Fruit fly (Drosophila melanogaster): Measurements from ENCODE around the gene CG3246.

Gene CG3246

dm6 chr2L:3507209-3508164 is 45.7 kb upstream of the CG3246 start, which contains the start of gene tim (continued):
- TF ChIP-seq CoRest (tag; optimal IDR thresholded peaks at IDR 0.05), result peak; percentile 46
- no peak for TF ChIP-seq CG10959 (GFP tag; IDR thresholded peaks at IDR 0.05)
- TF ChIP-seq CG17359 (tag; optimal IDR thresholded peaks at IDR 0.05), result peak; percentile 26
- no peak for TF ChIP-seq croc (GFP tag; conservative IDR thresholded peaks at IDR 0.05)
- TF ChIP-seq CG7372 (GFP tag; IDR thresholded peaks at IDR 0.05), result peak; percentile 54
- no peak for TF ChIP-seq Dip2 (GFP tag; IDR thresholded peaks at IDR 0.05)
- no peak for TF ChIP-seq ro (GFP tag; IDR thresholded peaks at IDR 0.05)
- no peak for TF ChIP-seq Nf-YC (tag; optimal IDR thresholded peaks at IDR 0.05)
- TF ChIP-seq sug (tag; optimal IDR thresholded peaks at IDR 0.05), result no peak
- TF ChIP-seq tio (GFP tag; optimal IDR thresholded peaks at IDR 0.05), result no peak
- TF ChIP-seq bcd (GFP tag; optimal IDR thresholded peaks at IDR 0.05), result peak; percentile 42
- TF ChIP-seq phol (tag; optimal IDR thresholded peaks at IDR 0.05), result peak; percentile 64
- TF ChIP-seq lov (optimal IDR thresholded peaks at IDR 0.05), result no peak
- TF ChIP-seq lov (GFP tag; IDR thresholded peaks at IDR 0.05), result no peak
- TF ChIP-seq CG12071 (GFP tag; optimal IDR thresholded peaks at IDR 0.05), result no peak
- peak; percentile 19 for TF ChIP-seq Asciz (GFP tag; optimal IDR thresholded peaks at IDR 0.05)
- 0 out of 3 replicates have a peak, but pooled peaks have one; percentile 36 for TF ChIP-seq dysf (GFP tag; IDR thresholded peaks at IDR 0.05)
- 0 out of 3 replicates have a peak, but pooled peaks have one; percentile 14 for TF ChIP-seq Opbp (GFP tag; IDR thresholded peaks at IDR 0.05; ENCODE audit: partially characterized antibody)
- TF ChIP-seq CG8388 (GFP tag; optimal IDR thresholded peaks at IDR 0.05), result peak; percentile 27
- TF ChIP-seq BEAF-32 (GFP tag; optimal IDR thresholded peaks at IDR 0.05), result no peak
- TF ChIP-seq Neu2 (GFP tag; optimal IDR thresholded peaks at IDR 0.05; ENCODE audit: borderline replicate concordance), result no peak
- no peak for TF ChIP-seq mld (GFP tag; IDR thresholded peaks at IDR 0.05; ENCODE audit: partially characterized antibody)
- TF ChIP-seq CG12659 (GFP tag; optimal IDR thresholded peaks at IDR 0.05), result peak; percentile 40
- no peak for TF ChIP-seq CG18764 (GFP tag; optimal IDR thresholded peaks at IDR 0.05)
- no peak for TF ChIP-seq CG10565 (GFP tag; optimal IDR thresholded peaks at IDR 0.05)
- TF ChIP-seq CG9932 (GFP tag; IDR thresholded peaks at IDR 0.05), result peak; percentile 7; the same call in 1 of the 2 replicates
- TF ChIP-seq hbn (GFP tag; IDR thresholded peaks at IDR 0.05; ENCODE audit: partially characterized antibody), result no peak
- no peak for TF ChIP-seq esg (GFP tag; conservative IDR thresholded peaks at IDR 0.05)
- TF ChIP-seq Meics (GFP tag; optimal IDR thresholded peaks at IDR 0.05), result peak; percentile 44
- TF ChIP-seq Oli (tag; optimal IDR thresholded peaks at IDR 0.05), result peak; percentile 26
- TF ChIP-seq tll (GFP tag; optimal IDR thresholded peaks at IDR 0.05), result no peak
- TF ChIP-seq CG4360 (GFP tag; IDR thresholded peaks at IDR 0.05), result no peak
- no peak for TF ChIP-seq CG3065 (GFP tag; optimal IDR thresholded peaks at IDR 0.05)
- TF ChIP-seq CG9437 (GFP tag; optimal IDR thresholded peaks at IDR 0.05), result peak; percentile 73
- TF ChIP-seq lola (GFP tag; optimal IDR thresholded peaks at IDR 0.05), result peak in 1 of 3 experiments; percentile 35
- TF ChIP-seq sna (GFP tag; IDR thresholded peaks at IDR 0.05; ENCODE audit: partially characterized antibody), result no peak
- no peak for TF ChIP-seq CG13894 (tag; optimal IDR thresholded peaks at IDR 0.05)
- TF ChIP-seq Hr51 (GFP tag; optimal IDR thresholded peaks at IDR 0.05), result no peak
- TF ChIP-seq CG1024 (GFP tag; IDR thresholded peaks at IDR 0.05), result no peak
- TF ChIP-seq CG10267 (tag; optimal IDR thresholded peaks at IDR 0.05), result peak; percentile 36
- TF ChIP-seq Max (GFP tag; optimal IDR thresholded peaks at IDR 0.05), result peak; percentile 9
- no peak for TF ChIP-seq h (optimal IDR thresholded peaks at IDR 0.05)
- no peak for TF ChIP-seq CG10431 (GFP tag; optimal IDR thresholded peaks at IDR 0.05)
- TF ChIP-seq crol (GFP tag; IDR thresholded peaks at IDR 0.05), result 0 out of 2 replicates have a peak, but pooled peaks have one; percentile 32
- TF ChIP-seq ab (GFP tag; optimal IDR thresholded peaks at IDR 0.05), result no peak
- TF ChIP-seq kah (GFP tag; optimal IDR thresholded peaks at IDR 0.05), result peak; percentile 75
- peak; percentile 39 for TF ChIP-seq sob (GFP tag; IDR thresholded peaks at IDR 0.05)
